Worm (Caenorhabditis elegans) whole organism, young adult: ENCODE results near the gene abu-1.
A peak's percentile ranks its signal among the peaks of the same experiment; 100 is the strongest.

Experiments used
- B0336.3 ChIP-seq: fragments of 200-800 bp; sonication (Bioruptor generic); IDR thresholded peaks from 2 replicates; pipeline ENCODE4 v1.3.6; 2022; ENCODE audit warnings: missing genetic modification characterization, missing compliant biosample characterization
- C06A6.2 ChIP-seq: fragments of 200-800 bp; sonication (Bioruptor generic); conservative IDR thresholded peaks from 2 replicates; pipeline ENCODE4 v1.3.6; 2022; ENCODE audit warnings: missing genetic modification characterization, missing compliant biosample characterization
- C17E4.6 ChIP-seq: fragments of 200-800 bp; sonication (Bioruptor generic); IDR thresholded peaks from 2 replicates; pipeline ENCODE4 v1.3.6; 2022; ENCODE audit warnings: missing genetic modification reagents, missing genetic modification characterization, missing compliant biosample characterization
- F22D6.2 ChIP-seq: sonication (generic microtip); optimal IDR thresholded peaks from 2 replicates; lab custom pipeline; 2016; ENCODE audit warnings: mild to moderate bottlenecking, missing genetic modification characterization, missing compliant biosample characterization
- K11D2.4 ChIP-seq: fragments of 200-800 bp; sonication (Bioruptor generic); IDR thresholded peaks from 2 replicates; pipeline ENCODE4 v1.3.6; 2022; ENCODE audit warnings: missing genetic modification reagents, missing genetic modification characterization, missing compliant biosample characterization
- Y53F4B.3 ChIP-seq: fragments of 200-800 bp; sonication (Bioruptor generic); IDR thresholded peaks from 2 replicates; pipeline ENCODE4 v1.3.6; 2022; ENCODE audit warnings: missing genetic modification reagents, missing genetic modification characterization, missing compliant biosample characterization
- Y56A3A.18 ChIP-seq: fragments of 200-800 bp; sonication (Bioruptor generic); IDR thresholded peaks from 2 replicates; pipeline ENCODE4 v1.3.6; 2022; ENCODE audit warnings: missing genetic modification reagents, missing genetic modification characterization, missing compliant biosample characterization
- Y95B8A.8 ChIP-seq: fragments of 200-800 bp; sonication (Bioruptor generic); IDR thresholded peaks from 2 replicates; pipeline ENCODE4 v1.3.6; 2022; ENCODE audit warnings: missing genetic modification reagents, missing genetic modification characterization, missing compliant biosample characterization
- akir-1 ChIP-seq: fragments of 200-800 bp; sonication (Bioruptor generic); optimal IDR thresholded peaks from 2 replicates; lab custom pipeline; 2018; ENCODE audit warnings: mild to moderate bottlenecking, missing genetic modification characterization, moderate library complexity, missing compliant biosample characterization
- ama-1 ChIP-seq, 3 experiments: fragments of 150-350 bp in 1 of 3; sonication (generic microtip) in 2 of 3; optimal IDR thresholded peaks; 2 replicates each; lab custom pipeline; 2014 to 2018; ENCODE audit warnings: missing biosample characterization in 2 of 3, missing genetic modification characterization in 2 of 3, missing genetic modification reagents in 2 of 3
- aptf-3 ChIP-seq: fragments of 200-800 bp; sonication (Bioruptor generic); IDR thresholded peaks from 2 replicates; pipeline ENCODE4 v1.3.6; 2022; ENCODE audit warnings: missing genetic modification characterization, missing compliant biosample characterization
- attf-3 ChIP-seq: fragments of 200-800 bp; sonication (Bioruptor generic); conservative IDR thresholded peaks from 2 replicates; pipeline ENCODE4 v1.3.6; 2022; ENCODE audit warnings: missing genetic modification reagents, missing genetic modification characterization, missing compliant biosample characterization
- cebp-2 ChIP-seq: fragments of 200-800 bp; sonication (Bioruptor generic); IDR thresholded peaks from 2 replicates; pipeline ENCODE4 v1.3.6; 2022; ENCODE audit warnings: missing genetic modification characterization, missing compliant biosample characterization
- ceh-27 ChIP-seq: fragments of 200-800 bp; sonication (Bioruptor generic); optimal IDR thresholded peaks from 2 replicates; lab custom pipeline; 2018; ENCODE audit warnings: mild to moderate bottlenecking, missing genetic modification characterization, moderate library complexity, missing compliant biosample characterization
- chd-7 ChIP-seq: sonication (generic microtip); optimal IDR thresholded peaks from 2 replicates; lab custom pipeline; 2016; ENCODE audit warnings: mild to moderate bottlenecking, missing genetic modification characterization, moderate library complexity, missing compliant biosample characterization
- die-1 ChIP-seq: sonication (generic microtip); optimal IDR thresholded peaks from 2 replicates; lab custom pipeline; 2016; ENCODE audit warnings: missing genotype, mild to moderate bottlenecking, missing genetic modification characterization, missing compliant biosample characterization
- dox-1 ChIP-seq: fragments of 200-800 bp; sonication (Bioruptor generic); IDR thresholded peaks from 2 replicates; pipeline ENCODE4 v1.3.6; 2022; ENCODE audit warnings: missing genetic modification reagents, missing genetic modification characterization, missing compliant biosample characterization
- dpl-1 ChIP-seq: fragments of 150-350 bp; optimal IDR thresholded peaks from 2 replicates; lab custom pipeline; 2014; ENCODE audit warnings: missing biosample characterization, missing genetic modification reagents, missing genetic modification characterization
- efl-1 ChIP-seq: fragments of 150-350 bp; optimal IDR thresholded peaks from 2 replicates; lab custom pipeline; 2014; ENCODE audit warnings: missing biosample characterization, missing genetic modification reagents, missing genetic modification characterization
- him-1 ChIP-seq: sonication (generic microtip); optimal IDR thresholded peaks from 2 replicates; lab custom pipeline; 2016; ENCODE audit warnings: missing genotype, missing genetic modification reagents, missing genetic modification characterization, missing compliant biosample characterization
- hlh-12 ChIP-seq: sonication (generic microtip); optimal IDR thresholded peaks from 2 replicates; lab custom pipeline; 2016; ENCODE audit warnings: missing genetic modification characterization, missing compliant biosample characterization
- hlh-26 ChIP-seq: fragments of 200-800 bp; sonication (Bioruptor generic); conservative IDR thresholded peaks from 2 replicates; pipeline ENCODE4 v1.3.6; 2022; ENCODE audit warnings: missing genetic modification reagents, missing genetic modification characterization, missing compliant biosample characterization
- lin-26 ChIP-seq: fragments of 200-800 bp; sonication (Bioruptor generic); IDR thresholded peaks from 2 replicates; pipeline ENCODE4 v1.3.6; 2022; ENCODE audit warnings: missing genetic modification reagents, missing genetic modification characterization, missing compliant biosample characterization
- lin-35 ChIP-seq, 3 experiments: fragments of 150-350 bp in 2 of 3; sonication (generic microtip) in 1 of 3; optimal IDR thresholded peaks; 2 replicates each; lab custom pipeline; 2014 to 2018; ENCODE audit warnings: missing biosample characterization in 3 of 3, missing genetic modification characterization in 3 of 3, missing genetic modification reagents in 3 of 3
- lin-40 ChIP-seq: sonication (generic microtip); optimal IDR thresholded peaks from 2 replicates; lab custom pipeline; 2016; ENCODE audit warnings: missing genetic modification characterization, mild to moderate bottlenecking, missing compliant biosample characterization, missing genotype, missing genetic modification reagents
- lin-54 ChIP-seq: fragments of 200-800 bp; sonication (Bioruptor generic); optimal IDR thresholded peaks from 2 replicates; lab custom pipeline; 2018; ENCODE audit warnings: mild to moderate bottlenecking, missing genetic modification characterization, missing compliant biosample characterization
- lir-1 ChIP-seq: fragments of 200-800 bp; sonication (Bioruptor generic); conservative IDR thresholded peaks from 2 replicates; pipeline ENCODE4 v1.3.6; 2022; ENCODE audit warnings: missing genetic modification reagents, missing genetic modification characterization, missing compliant biosample characterization
- lsl-1 ChIP-seq: fragments of 200-800 bp; sonication (Bioruptor generic); optimal IDR thresholded peaks from 2 replicates; lab custom pipeline; 2018; ENCODE audit warnings: mild to moderate bottlenecking, missing genetic modification characterization, moderate library complexity, missing compliant biosample characterization
- lsy-27 ChIP-seq: sonication (generic microtip); optimal IDR thresholded peaks from 2 replicates; lab custom pipeline; 2017; ENCODE audit warnings: missing genetic modification characterization, mild to moderate bottlenecking, missing compliant biosample characterization, antibody characterized with exemption, missing genotype, borderline replicate concordance; ENCODE audit not compliant: insufficient read depth
- madf-10 ChIP-seq: sonication (generic microtip); optimal IDR thresholded peaks from 2 replicates; lab custom pipeline; 2016; ENCODE audit warnings: mild to moderate bottlenecking, missing genetic modification characterization, missing compliant biosample characterization
- madf-3 ChIP-seq: fragments of 200-800 bp; sonication (Bioruptor generic); IDR thresholded peaks from 2 replicates; pipeline ENCODE4 v1.3.6; 2022; ENCODE audit warnings: missing genetic modification reagents, missing genetic modification characterization, missing compliant biosample characterization
- mes-4 ChIP-seq: sonication (generic microtip); optimal IDR thresholded peaks from 2 replicates; lab custom pipeline; 2016; ENCODE audit warnings: missing genotype, missing genetic modification characterization, missing compliant biosample characterization
- nhr-120 ChIP-seq: fragments of 200-800 bp; sonication (Bioruptor generic); IDR thresholded peaks from 2 replicates; pipeline ENCODE4 v1.3.6; 2022; ENCODE audit warnings: missing genetic modification characterization, missing compliant biosample characterization
- nhr-80 ChIP-seq: sonication (generic microtip); optimal IDR thresholded peaks from 2 replicates; lab custom pipeline; 2016; ENCODE audit warnings: missing genetic modification characterization, missing compliant biosample characterization
- pbrm-1 ChIP-seq: fragments of 200-800 bp; sonication (Bioruptor generic); IDR thresholded peaks from 2 replicates; pipeline ENCODE4 v1.3.6; 2022; ENCODE audit warnings: missing genetic modification reagents, missing genetic modification characterization, missing compliant biosample characterization
- sea-2 ChIP-seq: fragments of 200-800 bp; sonication (Bioruptor generic); IDR thresholded peaks from 2 replicates; pipeline ENCODE4 v1.3.6; 2022; ENCODE audit warnings: missing genetic modification characterization, missing compliant biosample characterization
- snpc-1.3 ChIP-seq: sonication (generic microtip); optimal IDR thresholded peaks from 2 replicates; lab custom pipeline; 2017; ENCODE audit warnings: missing genetic modification characterization, mild to moderate bottlenecking, missing compliant biosample characterization, antibody characterized with exemption, moderate library complexity, missing genotype, missing genetic modification reagents; ENCODE audit not compliant: insufficient read depth
- snpc-3.4 ChIP-seq: sonication (generic microtip); optimal IDR thresholded peaks from 2 replicates; lab custom pipeline; 2017; ENCODE audit warnings: missing genetic modification characterization, mild to moderate bottlenecking, missing compliant biosample characterization, antibody characterized with exemption, moderate library complexity, missing genotype, missing genetic modification reagents
- tlf-1 ChIP-seq: fragments of 200-800 bp; sonication (Bioruptor generic); optimal IDR thresholded peaks from 2 replicates; lab custom pipeline; 2018; ENCODE audit warnings: mild to moderate bottlenecking, missing genetic modification characterization, missing compliant biosample characterization
- unc-62 ChIP-seq: fragments of 150-350 bp; optimal IDR thresholded peaks from 2 replicates; lab custom pipeline; 2014; ENCODE audit warnings: missing biosample characterization, missing genetic modification reagents, missing genetic modification characterization
- xnd-1 ChIP-seq: sonication (generic microtip); optimal IDR thresholded peaks from 2 replicates; lab custom pipeline; 2016; ENCODE audit warnings: missing genotype, missing genetic modification reagents, missing genetic modification characterization, missing compliant biosample characterization
- zfh-2 ChIP-seq: fragments of 200-800 bp; sonication (Bioruptor generic); conservative IDR thresholded peaks from 2 replicates; pipeline ENCODE4 v1.3.6; 2022; ENCODE audit warnings: missing genetic modification reagents, missing genetic modification characterization, missing compliant biosample characterization
- ztf-18 ChIP-seq: sonication (generic microtip); optimal IDR thresholded peaks from 2 replicates; lab custom pipeline; 2016; ENCODE audit warnings: missing genotype, mild to moderate bottlenecking, missing genetic modification characterization, missing compliant biosample characterization

abu-1 gene

DNA sequence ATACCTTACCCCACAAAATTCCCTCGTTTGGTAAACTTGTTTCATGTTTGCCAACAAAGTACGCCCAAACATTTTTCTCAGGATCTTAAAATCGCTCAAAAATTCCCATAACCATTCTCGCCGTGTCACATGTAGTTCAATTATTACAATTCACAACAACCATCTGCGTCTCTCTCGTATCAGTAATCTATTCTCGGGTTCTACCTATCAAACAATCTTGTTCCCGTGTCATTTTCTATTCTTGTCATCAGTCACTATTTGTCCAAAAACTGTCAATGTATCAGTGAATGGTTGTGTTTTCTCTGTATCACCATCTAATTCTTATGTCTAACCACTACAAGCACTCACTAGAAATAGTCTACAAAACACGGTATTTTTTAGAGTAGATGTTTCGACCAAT is 10.4 kb downstream of the abu-1 start (continued):
- TF ChIP-seq attf-3 (GFP tag; lab: Robert Waterston, UW), result no peak
- no peak for TF ChIP-seq aptf-3 (GFP tag; lab: Robert Waterston, UW)
- peak; percentile 3 for TF ChIP-seq madf-10 (tag; lab: Kevin White, UChicago)
- TF ChIP-seq mes-4 (tag; lab: Kevin White, UChicago), result no peak
- peak; percentile 28 for TF ChIP-seq tlf-1 (GFP tag; lab: Kevin White, UChicago)
- TF ChIP-seq lir-1 (GFP tag; lab: Robert Waterston, UW), result no peak
- TF ChIP-seq dpl-1 (GFP tag; lab: Kevin White, UChicago), result no peak
- TF ChIP-seq unc-62 (GFP tag; lab: Kevin White, UChicago), result peak; percentile 82
- TF ChIP-seq lin-26, result no peak
- no peak for TF ChIP-seq akir-1

DNA sequence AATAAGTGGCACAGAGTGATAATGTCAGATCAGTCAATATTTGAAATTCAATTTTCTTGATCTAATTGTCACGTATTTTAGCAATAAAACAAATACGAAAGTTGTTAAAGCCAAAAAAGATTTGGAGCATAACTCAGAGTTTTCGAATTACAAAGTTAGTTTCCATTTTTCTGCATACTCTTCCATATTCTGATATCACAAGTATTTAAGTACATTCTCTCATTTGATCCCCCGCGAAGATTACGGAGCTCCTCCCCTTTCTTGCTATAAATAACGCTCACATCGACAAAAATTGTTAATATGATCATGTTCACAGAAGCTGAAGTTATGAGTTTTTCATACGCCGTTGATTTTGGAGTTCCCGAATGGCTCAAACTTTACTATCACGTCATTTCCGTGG is 13.4 kb downstream of the abu-1 start, which contains the start of gene sri-20:
TSS of gene sri-20 (plus strand) at position 301 of the 400 bp plus-strand sequence.
- TF ChIP-seq nhr-80 (no peak), Y53F4B.3 (GFP tag; lab: Robert Waterston, UW) (no peak), sea-2 (GFP tag; lab: Robert Waterston, UW) (no peak), C06A6.2 (GFP tag; lab: Robert Waterston, UW) (no peak), lin-26 (no peak), zfh-2 (GFP tag; lab: Robert Waterston, UW) (no peak), hlh-12 (no peak), C17E4.6 (no peak), lin-40 (no peak), chd-7 (tag; lab: Kevin White, UChicago) (no peak), Y56A3A.18 (GFP tag; lab: Robert Waterston, UW) (no peak), snpc-1.3 (tag; lab: Kevin White, UChicago) (no peak), K11D2.4 (GFP tag; lab: Robert Waterston, UW) (no peak), dox-1 (GFP tag; lab: Robert Waterston, UW) (no peak)

DNA sequence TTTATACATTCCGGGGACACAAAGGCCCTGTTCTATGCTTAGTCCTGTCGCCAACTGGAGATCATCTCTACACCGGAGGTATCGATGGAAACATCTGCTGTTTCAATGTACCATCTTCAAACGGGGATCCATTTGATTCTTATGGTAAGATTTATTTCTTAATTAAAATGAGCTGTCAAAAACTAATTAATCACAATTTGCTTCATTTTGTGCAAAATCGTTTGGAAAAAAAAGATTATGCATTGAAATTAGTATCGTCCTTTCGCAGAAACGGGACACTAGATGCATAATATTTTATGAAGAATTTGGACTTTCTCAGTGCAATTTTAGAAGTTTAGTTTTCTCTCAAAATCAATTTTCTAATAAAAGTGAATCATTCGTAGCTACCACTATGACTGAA is 17.8 kb downstream of the abu-1 start:
- TF ChIP-seq Y56A3A.18 (GFP tag; lab: Robert Waterston, UW), result no peak
- no peak for TF ChIP-seq lin-35 (GFP tag; optimal IDR thresholded peaks at IDR 0.05; lab: Kevin White, UChicago)
- no peak for TF ChIP-seq mes-4 (tag; lab: Kevin White, UChicago)
- no peak for TF ChIP-seq lin-54 (GFP tag; lab: Kevin White, UChicago)

DNA sequence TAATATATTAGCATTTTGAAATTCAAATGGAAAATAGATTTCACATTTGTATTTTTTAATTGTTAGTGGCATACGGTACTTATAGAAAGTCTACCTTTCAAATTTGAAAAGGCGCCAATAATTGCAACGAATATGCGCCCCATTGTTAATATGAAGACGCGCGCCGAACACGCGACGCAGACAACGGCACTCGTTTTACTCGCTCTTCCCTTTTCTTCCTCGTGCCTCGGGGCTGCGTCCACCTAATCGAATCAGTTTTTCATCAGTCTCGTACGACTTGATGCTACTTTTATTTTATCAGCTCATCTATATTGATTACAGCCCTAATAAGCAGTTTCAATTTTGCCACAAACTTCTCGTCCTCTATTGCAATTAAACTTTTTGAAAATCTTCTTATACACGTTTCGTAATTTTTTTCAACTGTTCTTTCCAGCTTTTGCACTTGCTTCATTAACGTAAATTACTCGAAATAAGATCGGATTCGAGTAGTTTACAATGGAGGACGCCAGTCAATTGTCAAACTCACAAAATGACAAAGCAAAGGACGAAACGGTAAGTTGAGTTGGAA is 19.7 kb downstream of the abu-1 start, which contains the start of gene cash-1:
TSS of gene cash-1 (plus strand) at position 432 of the 568 bp plus-strand sequence.
- peak; percentile 37; the same call in 1 of the 2 replicates for TF ChIP-seq pbrm-1
- TF ChIP-seq efl-1 (GFP tag; lab: Kevin White, UChicago), result peak; percentile 75
- TF ChIP-seq lin-54 (GFP tag; lab: Kevin White, UChicago), result peak; percentile 83
- no peak for TF ChIP-seq hlh-26 (GFP tag; lab: Robert Waterston, UW)
- peak; percentile 88 for TF ChIP-seq nhr-80
- TF ChIP-seq snpc-3.4 (tag; lab: Kevin White, UChicago), result peak; percentile 20
- TF ChIP-seq lsy-27 (tag; lab: Kevin White, UChicago), result peak; percentile 61
- TF ChIP-seq him-1 (tag; lab: Kevin White, UChicago), result no peak
- no peak for TF ChIP-seq cebp-2 (GFP tag; lab: Robert Waterston, UW)
- TF ChIP-seq nhr-120 (GFP tag; lab: Robert Waterston, UW), result no peak
- TF ChIP-seq F22D6.2, result no peak
- TF ChIP-seq B0336.3 (GFP tag; lab: Robert Waterston, UW), result no peak
- TF ChIP-seq ceh-27, result peak; percentile 50
- TF ChIP-seq Y95B8A.8, result peak; percentile 56; the same call in 1 of the 2 replicates
- no peak for TF ChIP-seq Y56A3A.18 (GFP tag; lab: Robert Waterston, UW)
- TF ChIP-seq lsl-1 (GFP tag; lab: Kevin White, UChicago), result peak; percentile 69
- TF ChIP-seq ztf-18, result peak; percentile 51
- no peak for TF ChIP-seq die-1 (tag; lab: Kevin White, UChicago)
- peak; percentile 36 for TF ChIP-seq ama-1 (optimal IDR thresholded peaks at IDR 0.05; lab: Kevin White, UChicago)
- TF ChIP-seq ama-1 (GFP tag; optimal IDR thresholded peaks at IDR 0.05; lab: Kevin White, UChicago), result no peak
- peak; percentile 41 for TF ChIP-seq lin-40
- peak; percentile 99 for TF ChIP-seq madf-3 (GFP tag; lab: Robert Waterston, UW)
- peak; percentile 43 for TF ChIP-seq xnd-1 (tag; lab: Kevin White, UChicago)
